1 fruit fly cellular context compared by ENCODE assay signal in genomic region chr3R:24112320-24113069, dm6.
TF ChIP-seq lines count a peak whose summit lies in the region.

Gene CG13605, minus strand, starts transcription at chr3R:24112389.

TF ChIP-seq in whole organism, embryonic, 481 proteins besides CTCF, POLR2A, EP300 and RAD21 (continued from another document):
- TF ChIP-seq Atf3 (GFP tag; optimal IDR thresholded peaks at IDR 0.05; lab: Kevin White, UChicago) (no peak), CG16779 (GFP tag; IDR thresholded peaks at IDR 0.05; lab: Robert Waterston, UW) (peak; percentile 60; the same call in 1 of the 2 replicates), pita (GFP tag; optimal IDR thresholded peaks at IDR 0.05; lab: Kevin White, UChicago) (no peak), Mrtf (GFP tag; IDR thresholded peaks at IDR 0.05; lab: Robert Waterston, UW) (peak; percentile 61; the same call in 2 of the 3 replicates), CG13424 (tag; optimal IDR thresholded peaks at IDR 0.05; lab: Kevin White, UChicago) (peak; percentile 72), CG6791 (GFP tag; IDR thresholded peaks at IDR 0.05; lab: Robert Waterston, UW; ENCODE audit: partially characterized antibody) (peak; percentile 48; the same call in 2 of the 3 replicates), eyg (GFP tag; optimal IDR thresholded peaks at IDR 0.05; lab: Kevin White, UChicago) (no peak), CrebB (tag; optimal IDR thresholded peaks at IDR 0.05; lab: Kevin White, UChicago) (peak; percentile 36), CG7928 (GFP tag; optimal IDR thresholded peaks at IDR 0.05; lab: Kevin White, UChicago) (peak; percentile 50), fd3F (GFP tag; optimal IDR thresholded peaks at IDR 0.05; lab: Kevin White, UChicago) (peak; percentile 71), ato (GFP tag; IDR thresholded peaks at IDR 0.05; lab: Robert Waterston, UW; ENCODE audit: partially characterized antibody) (no peak), emc (GFP tag; optimal IDR thresholded peaks at IDR 0.05; lab: Kevin White, UChicago) (no peak), ssp (GFP tag; IDR thresholded peaks at IDR 0.05; lab: Robert Waterston, UW) (no peak), Camta (GFP tag; optimal IDR thresholded peaks at IDR 0.05; lab: Kevin White, UChicago) (no peak), btn (GFP tag; optimal IDR thresholded peaks at IDR 0.05; lab: Kevin White, UChicago) (no peak), CG7786 (GFP tag; optimal IDR thresholded peaks at IDR 0.05; lab: Kevin White, UChicago) (peak; percentile 54), en (GFP tag; optimal IDR thresholded peaks at IDR 0.05; lab: Kevin White, UChicago) (no peak), sisA (GFP tag; IDR thresholded peaks at IDR 0.05; lab: Robert Waterston, UW) (peak; percentile 54; the same call in 1 of the 2 replicates), Hr78 (GFP tag; optimal IDR thresholded peaks at IDR 0.05; lab: Kevin White, UChicago) (no peak), sqz (GFP tag; optimal IDR thresholded peaks at IDR 0.05; lab: Kevin White, UChicago) (peak; percentile 38), CG15696 (tag; optimal IDR thresholded peaks at IDR 0.05; lab: Kevin White, UChicago) (peak; percentile 36), CG14441 (GFP tag; IDR thresholded peaks at IDR 0.05; lab: Robert Waterston, UW) (peak; percentile 72), row (GFP tag; IDR thresholded peaks at IDR 0.05; lab: Robert Waterston, UW) (peak; percentile 84), yki (optimal IDR thresholded peaks at IDR 0.05; lab: Kevin White, UChicago) (no peak), CG10321 (GFP tag; IDR thresholded peaks at IDR 0.05; lab: Robert Waterston, UW) (0 out of 2 replicates have a peak, but pooled peaks have one; percentile 20), lbe (GFP tag; optimal IDR thresholded peaks at IDR 0.05; lab: Kevin White, UChicago) (peak; percentile 64), CG30403 (GFP tag; optimal IDR thresholded peaks at IDR 0.05; lab: Kevin White, UChicago) (peak; percentile 72), Tbp (GFP tag; optimal IDR thresholded peaks at IDR 0.05; lab: Kevin White, UChicago) (no peak), NC2β (GFP tag; optimal IDR thresholded peaks at IDR 0.05; lab: Kevin White, UChicago) (peak; percentile 39), CG2116 (GFP tag; optimal IDR thresholded peaks at IDR 0.05; lab: Kevin White, UChicago) (peak; percentile 54), E2f2 (GFP tag; IDR thresholded peaks at IDR 0.05; lab: Robert Waterston, UW) (peak; percentile 83), Dp (GFP tag; optimal IDR thresholded peaks at IDR 0.05; lab: Kevin White, UChicago) (peak; percentile 80), kay (GFP tag; optimal IDR thresholded peaks at IDR 0.05; lab: Kevin White, UChicago) (peak; percentile 48), dati (GFP tag; IDR thresholded peaks at IDR 0.05; lab: Robert Waterston, UW) (0 out of 2 replicates have a peak, but pooled peaks have one; percentile 42), CG10959 (GFP tag; IDR thresholded peaks at IDR 0.05; lab: Robert Waterston, UW) (no peak), gfzf (GFP tag; optimal IDR thresholded peaks at IDR 0.05; lab: Kevin White, UChicago) (peak; percentile 84), z (GFP tag; IDR thresholded peaks at IDR 0.05; lab: Robert Waterston, UW) (no peak), Adf1 (GFP tag; IDR thresholded peaks at IDR 0.05; lab: Robert Waterston, UW) (0 out of 2 replicates have a peak, but pooled peaks have one; percentile 34), CG5180 (GFP tag; optimal IDR thresholded peaks at IDR 0.05; lab: Kevin White, UChicago) (peak; percentile 31), seq (GFP tag; IDR thresholded peaks at IDR 0.05; lab: Robert Waterston, UW) (peak; percentile 68), Spps (tag; optimal IDR thresholded peaks at IDR 0.05; lab: Kevin White, UChicago) (peak; percentile 19), schlank (tag; optimal IDR thresholded peaks at IDR 0.05; lab: Kevin White, UChicago) (peak; percentile 55), CG18011 (GFP tag; optimal IDR thresholded peaks at IDR 0.05; lab: Kevin White, UChicago) (peak; percentile 55)
TF ChIP-seq in whole organism, embryonic: peak in this region for 344.
